Fruit fly (Drosophila melanogaster) whole organism, pupa: ENCODE measurements around the gene CG5892.

Experiments
- CG15710 ChIP-seq: fragments of 200-800 bp; sonication (Bioruptor generic); optimal IDR thresholded peaks from 2 replicates; lab custom pipeline; 2018; ENCODE audit warnings: missing biosample characterization, mild to moderate bottlenecking, missing genetic modification characterization, moderate library complexity
- Ets98B ChIP-seq: fragments of 200-800 bp; sonication (Bioruptor generic); IDR thresholded peaks from 2 replicates; pipeline ENCODE4 v1.3.6; 2022; ENCODE audit warnings: missing biosample characterization, missing genetic modification characterization
- Pif1B ChIP-seq: fragments of 200-800 bp; sonication (Bioruptor generic); optimal IDR thresholded peaks from 3 replicates; lab custom pipeline; 2016; ENCODE audit warnings: missing biosample characterization, missing genetic modification characterization

dm6 chr3R:21204500-21205167 lies 37.8 kb upstream of the CG5892 start:
- TF ChIP-seq Ets98B (GFP tag; lab: Robert Waterston, UW) (peak; percentile 91), Pif1B (GFP tag; lab: Kevin White, UChicago) (peak; percentile 90), CG15710 (tag; lab: Kevin White, UChicago) (peak; percentile 92)
